Worm (Caenorhabditis elegans): ENCODE results near the gene C15C7.4.

- TF ChIP-seq pha-4 (tag; optimal IDR thresholded peaks at IDR 0.05) (no peak), hlh-13 (GFP tag; optimal IDR thresholded peaks at IDR 0.05) (no peak), ztf-16 (tag; optimal IDR thresholded peaks at IDR 0.05) (no peak), K09A11.1 (tag; optimal IDR thresholded peaks at IDR 0.05; ENCODE audit: insufficient read depth) (no peak), ceh-18 (tag; optimal IDR thresholded peaks at IDR 0.05) (no peak)
Observed at ce11 chrX:3155111-3155843, 9.9 kb downstream of the C15C7.4 start.
